Fruit fly (Drosophila melanogaster): ENCODE results near the gene CG33777.

CG33777 gene

DNA sequence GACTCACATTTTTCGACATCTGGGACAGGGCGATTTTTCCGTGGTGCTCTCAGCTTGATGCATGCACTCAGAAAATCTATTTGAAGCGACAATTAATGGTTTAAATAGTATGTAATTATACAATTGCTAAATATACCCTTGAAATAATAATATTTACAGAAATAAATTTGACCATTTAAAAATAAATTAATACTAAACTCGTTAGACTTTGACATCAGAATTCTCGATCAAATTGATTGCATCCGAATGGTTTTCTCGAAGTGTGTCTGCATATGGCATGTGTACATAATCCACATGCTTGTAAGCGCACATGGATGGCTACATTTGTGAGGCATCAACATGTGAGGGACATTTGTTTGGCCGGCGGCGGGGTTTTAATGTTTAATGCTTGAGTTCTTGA is 8.4 kb downstream of the CG33777 start (continued):
- TF ChIP-seq gro (GFP tag; optimal IDR thresholded peaks at IDR 0.05) (no peak), Spps (tag; optimal IDR thresholded peaks at IDR 0.05) (peak; percentile 74), repo (GFP tag; optimal IDR thresholded peaks at IDR 0.05) (no peak), CG17359 (tag; optimal IDR thresholded peaks at IDR 0.05) (peak; percentile 62), Hmr (GFP tag; optimal IDR thresholded peaks at IDR 0.05) (no peak), twi (tag; optimal IDR thresholded peaks at IDR 0.05) (peak; percentile 100), kay (GFP tag; optimal IDR thresholded peaks at IDR 0.05) (peak; percentile 10), CoRest (tag; optimal IDR thresholded peaks at IDR 0.05) (peak; percentile 69), NfI (GFP tag; optimal IDR thresholded peaks at IDR 0.05) (no peak), odd (GFP tag; optimal IDR thresholded peaks at IDR 0.05) (peak; percentile 45), stc (GFP tag; IDR thresholded peaks at IDR 0.05) (peak; percentile 45; the same call in 1 of the 2 replicates), toy (GFP tag; IDR thresholded peaks at IDR 0.05) (no peak), Camta (GFP tag; optimal IDR thresholded peaks at IDR 0.05) (peak; percentile 42), CG2116 (GFP tag; optimal IDR thresholded peaks at IDR 0.05) (peak; percentile 28), CG10366 (GFP tag; IDR thresholded peaks at IDR 0.05) (peak; percentile 54), CG8388 (GFP tag; optimal IDR thresholded peaks at IDR 0.05) (peak; percentile 77), al (GFP tag; IDR thresholded peaks at IDR 0.05) (0 out of 2 replicates have a peak, but pooled peaks have one; percentile 7), C15 (GFP tag; IDR thresholded peaks at IDR 0.05) (no peak), Rx (GFP tag; IDR thresholded peaks at IDR 0.05) (peak; percentile 37; the same call in 1 of the 2 replicates), CG3407 (GFP tag; optimal IDR thresholded peaks at IDR 0.05) (peak; percentile 40), wor (GFP tag; IDR thresholded peaks at IDR 0.05) (peak; percentile 30; the same call in 1 of the 2 replicates), CG2678 (tag; optimal IDR thresholded peaks at IDR 0.05) (peak; percentile 67), H15 (GFP tag; IDR thresholded peaks at IDR 0.05) (0 out of 3 replicates have a peak, but pooled peaks have one; percentile 15), CG10209 (GFP tag; optimal IDR thresholded peaks at IDR 0.05) (peak; percentile 53), kni (GFP tag; optimal IDR thresholded peaks at IDR 0.05) (no peak), cad (GFP tag; optimal IDR thresholded peaks at IDR 0.05) (no peak), D19A (tag; optimal IDR thresholded peaks at IDR 0.05) (peak; percentile 82), CG17361 (GFP tag; IDR thresholded peaks at IDR 0.05) (peak; percentile 80), CG2199 (GFP tag; IDR thresholded peaks at IDR 0.05) (no peak), sisA (GFP tag; IDR thresholded peaks at IDR 0.05) (peak; percentile 35; the same call in 1 of the 2 replicates), PHDP (tag; optimal IDR thresholded peaks at IDR 0.05) (peak; percentile 46), Xbp1 (GFP tag; optimal IDR thresholded peaks at IDR 0.05) (peak; percentile 52), hth (optimal IDR thresholded peaks at IDR 0.05) (no peak), chinmo (GFP tag; IDR thresholded peaks at IDR 0.05; ENCODE audit: partially characterized antibody) (no peak), tio (GFP tag; optimal IDR thresholded peaks at IDR 0.05) (peak; percentile 64), Aef1 (GFP tag; IDR thresholded peaks at IDR 0.05) (no peak), CG7987 (GFP tag; optimal IDR thresholded peaks at IDR 0.05) (peak; percentile 2), lov (optimal IDR thresholded peaks at IDR 0.05) (no peak), lov (GFP tag; IDR thresholded peaks at IDR 0.05) (peak; percentile 71; the same call in 1 of the 3 replicates), vvl (GFP tag; IDR thresholded peaks at IDR 0.05) (peak; percentile 70), E2f1 (GFP tag; IDR thresholded peaks at IDR 0.05) (peak; percentile 21; the same call in 1 of the 2 replicates), sr (GFP tag; IDR thresholded peaks at IDR 0.05) (no peak), dan (GFP tag; IDR thresholded peaks at IDR 0.05) (peak; percentile 73; the same call in 1 of the 2 replicates), CG13775 (GFP tag; optimal IDR thresholded peaks at IDR 0.05) (peak; percentile 55), CG4404 (GFP tag; IDR thresholded peaks at IDR 0.05) (peak; percentile 84), CG10267 (tag; optimal IDR thresholded peaks at IDR 0.05) (peak; percentile 81), CG17328 (GFP tag; IDR thresholded peaks at IDR 0.05) (peak; percentile 72), fd64A (GFP tag; optimal IDR thresholded peaks at IDR 0.05) (no peak), pho (GFP tag; optimal IDR thresholded peaks at IDR 0.05) (no peak), Gsc (GFP tag; IDR thresholded peaks at IDR 0.05) (0 out of 2 replicates have a peak, but pooled peaks have one; percentile 18), Optix (GFP tag; IDR thresholded peaks at IDR 0.05) (no peak), Usf (GFP tag; optimal IDR thresholded peaks at IDR 0.05) (peak; percentile 14)

All from whole organism, embryonic.